Worm (Caenorhabditis elegans) whole organism, early embryonic: ENCODE data around the gene C05B5.8.
"Not testable (repeated sequence)": the region's sequence is repeated elsewhere in the genome, so short reads cannot be mapped to it uniquely, and the experiment has no call there.

Source experiments
- B0310.2 ChIP-seq: sonication (generic microtip); optimal IDR thresholded peaks from 2 replicates; lab custom pipeline; 2016; ENCODE audit warnings: mild to moderate bottlenecking, missing genetic modification characterization, missing compliant biosample characterization
- F13C5.2 ChIP-seq: sonication (generic microtip); optimal IDR thresholded peaks from 2 replicates; lab custom pipeline; 2017; ENCODE audit warnings: mild to moderate bottlenecking, missing genetic modification characterization, inconsistent platforms, missing compliant biosample characterization
- ama-1 ChIP-seq: fragments of 150-350 bp; optimal IDR thresholded peaks from 2 replicates; lab custom pipeline; 2014
- ceh-13 ChIP-seq: fragments of 200-800 bp; sonication (Bioruptor generic); optimal IDR thresholded peaks from 2 replicates; lab custom pipeline; 2018; ENCODE audit warnings: mild to moderate bottlenecking, missing genetic modification characterization, missing compliant biosample characterization
- ceh-36 ChIP-seq: sonication (generic microtip); optimal IDR thresholded peaks from 2 replicates; lab custom pipeline; 2016; ENCODE audit warnings: missing genetic modification characterization, inconsistent platforms, missing compliant biosample characterization
- ets-7 ChIP-seq: sonication (generic microtip); optimal IDR thresholded peaks from 2 replicates; lab custom pipeline; 2016; ENCODE audit warnings: missing genotype, missing genetic modification characterization, missing compliant biosample characterization
- flt-1 ChIP-seq: fragments of 200-800 bp; sonication (Bioruptor generic); IDR thresholded peaks from 2 replicates; pipeline ENCODE4 v1.3.6; 2022; ENCODE audit warnings: missing genetic modification characterization, missing compliant biosample characterization
- hmbx-1 ChIP-seq: sonication (generic microtip); optimal IDR thresholded peaks from 2 replicates; lab custom pipeline; 2016; ENCODE audit warnings: mild to moderate bottlenecking, missing genetic modification characterization, missing compliant biosample characterization
- hmg-4 ChIP-seq: fragments of 200-800 bp; sonication (Bioruptor generic); optimal IDR thresholded peaks from 2 replicates; lab custom pipeline; 2018; ENCODE audit warnings: mild to moderate bottlenecking, missing genetic modification characterization, missing compliant biosample characterization
- pes-1 ChIP-seq: fragments of 200-800 bp; sonication (Bioruptor generic); IDR thresholded peaks from 2 replicates; pipeline ENCODE4 v1.3.6; 2022; ENCODE audit warnings: missing genetic modification reagents, missing genetic modification characterization, missing compliant biosample characterization
- scrt-1 ChIP-seq: fragments of 200-800 bp; sonication (Bioruptor generic); IDR thresholded peaks from 2 replicates; pipeline ENCODE4 v1.3.6; 2022; ENCODE audit warnings: missing genetic modification characterization, missing compliant biosample characterization
- sea-1 ChIP-seq: fragments of 200-800 bp; sonication (Bioruptor generic); conservative IDR thresholded peaks from 2 replicates; pipeline ENCODE4 v1.3.6; 2022; ENCODE audit warnings: missing genetic modification characterization, missing compliant biosample characterization
- tbx-37 ChIP-seq: fragments of 200-800 bp; sonication (Bioruptor generic); conservative IDR thresholded peaks from 2 replicates; pipeline ENCODE4 v1.3.6; 2022; ENCODE audit warnings: missing genetic modification reagents, missing genetic modification characterization, missing compliant biosample characterization
- tra-4 ChIP-seq: sonication (generic microtip); optimal IDR thresholded peaks from 2 replicates; lab custom pipeline; 2017; ENCODE audit warnings: missing genetic modification characterization, missing compliant biosample characterization

- TF ChIP-seq sea-1 (GFP tag; lab: Robert Waterston, UW); ama-1; pes-1; scrt-1 (GFP tag; lab: Robert Waterston, UW); ets-7 (tag; lab: Kevin White, UChicago); flt-1; F13C5.2 (tag; lab: Kevin White, UChicago); tra-4 (tag; lab: Kevin White, UChicago); ceh-36 (tag; lab: Kevin White, UChicago); ceh-13 (GFP tag; lab: Kevin White, UChicago); hmbx-1; hmg-4 (GFP tag; lab: Kevin White, UChicago); B0310.2 (tag; lab: Kevin White, UChicago); tbx-37: not testable (repeated sequence)
These were observed 46.7 kb upstream of the C05B5.8 start, which contains the start of gene T16G12.12 for ce11 chrIII:10053312-10053711.
